Worm (Caenorhabditis elegans) whole organism, L4/young adult: ENCODE measurements around the gene plk-3.

Source experiments
- W03F9.2 ChIP-seq: fragments of 150-350 bp; optimal IDR thresholded peaks from 2 replicates; lab custom pipeline; 2014; ENCODE audit warnings: missing biosample characterization, missing genetic modification characterization
- him-1 ChIP-seq: sonication (generic microtip); optimal IDR thresholded peaks from 2 replicates; lab custom pipeline; 2016; ENCODE audit warnings: missing genotype, missing genetic modification reagents, missing genetic modification characterization, missing compliant biosample characterization

- no peak for TF ChIP-seq him-1 (tag; lab: Kevin White, UChicago)
- no peak for TF ChIP-seq W03F9.2
Observed at ce11 chrIV:7500924-7501323, 27.9 kb upstream of the plk-3 start.
